Fruit fly (Drosophila melanogaster) whole organism, embryonic: ENCODE results near the gene Blm.

Source experiments
- CG15514 ChIP-seq: fragments of 200-800 bp; sonication (Bioruptor generic); optimal IDR thresholded peaks from 3 replicates; lab custom pipeline; 2017; ENCODE audit warnings: missing biosample characterization, missing genetic modification characterization, mild to moderate bottlenecking, moderate library complexity, missing genetic modification reagents
- Eip74EF ChIP-seq, 2 experiments: fragments of 200-800 bp in 1 of 2; fragments of >200 bp in 1 of 2; sonication (Bioruptor generic) in 1 of 2; optimal IDR thresholded peaks; 2 replicates each; lab custom pipeline; 2017 to 2019; ENCODE audit warnings: missing biosample characterization in 2 of 2, missing genetic modification characterization in 2 of 2, mild to moderate bottlenecking in 1 of 2, moderate library complexity in 1 of 2
- pnt ChIP-seq: fragments of 200-800 bp; sonication (Bioruptor generic); optimal IDR thresholded peaks from 3 replicates; lab custom pipeline; 2016; ENCODE audit warnings: missing biosample characterization, missing genetic modification characterization
- row ChIP-seq: fragments of 200-800 bp; sonication (Bioruptor generic); IDR thresholded peaks from 3 replicates; pipeline ENCODE4 v1.3.6; 2022; ENCODE audit warnings: missing biosample characterization, missing genetic modification characterization

dm6 chr3R:11691747-11692146, 49.8 kb downstream of the Blm start, which contains the start of gene CG18765:
- no peak for TF ChIP-seq pnt (GFP tag; lab: Kevin White, UChicago)
- no peak for TF ChIP-seq CG15514 (GFP tag; lab: Kevin White, UChicago)
- no peak for TF ChIP-seq row
- TF ChIP-seq Eip74EF (GFP tag; optimal IDR thresholded peaks at IDR 0.05; lab: Kevin White, UChicago), result no peak
